Fruit fly (Drosophila melanogaster): ENCODE results near the gene ear.
A peak's percentile ranks its signal among the peaks of the same experiment; 100 is the strongest.

The ear gene

dm6 chr3R:15330472-15330871 lies 9.9 kb downstream of the ear start, which contains the start of gene mRpL9 (continued):
- TF ChIP-seq kah (GFP tag; optimal IDR thresholded peaks at IDR 0.05) (no peak), CG10565 (GFP tag; optimal IDR thresholded peaks at IDR 0.05) (no peak), CG33557 (GFP tag; optimal IDR thresholded peaks at IDR 0.05) (no peak), CG10431 (GFP tag; optimal IDR thresholded peaks at IDR 0.05) (no peak), CG4707 (GFP tag; optimal IDR thresholded peaks at IDR 0.05) (no peak), CG3847 (GFP tag; IDR thresholded peaks at IDR 0.05) (peak; percentile 58), fd102C (GFP tag; optimal IDR thresholded peaks at IDR 0.05) (no peak), Taf1 (GFP tag; IDR thresholded peaks at IDR 0.05) (no peak), unpg (GFP tag; optimal IDR thresholded peaks at IDR 0.05) (no peak), MBD-R2 (GFP tag; IDR thresholded peaks at IDR 0.05) (peak; percentile 86), CG11247 (GFP tag; IDR thresholded peaks at IDR 0.05) (no peak), CG5953 (GFP tag; IDR thresholded peaks at IDR 0.05) (no peak), CG10959 (GFP tag; IDR thresholded peaks at IDR 0.05) (no peak), CG18599 (GFP tag; optimal IDR thresholded peaks at IDR 0.05) (no peak), ttk (GFP tag; IDR thresholded peaks at IDR 0.05) (no peak), CG8388 (GFP tag; optimal IDR thresholded peaks at IDR 0.05) (no peak), maf-S (GFP tag; optimal IDR thresholded peaks at IDR 0.05) (no peak), CG6791 (GFP tag; IDR thresholded peaks at IDR 0.05; ENCODE audit: partially characterized antibody) (no peak), CG8290 (GFP tag; optimal IDR thresholded peaks at IDR 0.05) (no peak), CG8290 (tag; optimal IDR thresholded peaks at IDR 0.05) (no peak), CG12104 (GFP tag; optimal IDR thresholded peaks at IDR 0.05) (no peak), pros (GFP tag; optimal IDR thresholded peaks at IDR 0.05) (no peak), cad (GFP tag; optimal IDR thresholded peaks at IDR 0.05) (no peak), CG18619 (GFP tag; optimal IDR thresholded peaks at IDR 0.05) (no peak), vfl (GFP tag; optimal IDR thresholded peaks at IDR 0.05) (no peak), CG4360 (GFP tag; IDR thresholded peaks at IDR 0.05) (no peak), CG7963 (GFP tag; IDR thresholded peaks at IDR 0.05; ENCODE audit: partially characterized antibody) (no peak), CG34422 (GFP tag; IDR thresholded peaks at IDR 0.05) (no peak), peb (GFP tag; IDR thresholded peaks at IDR 0.05) (no peak), Side (GFP tag; optimal IDR thresholded peaks at IDR 0.05) (no peak), CG9609 (GFP tag; optimal IDR thresholded peaks at IDR 0.05) (no peak), HmgZ (tag; optimal IDR thresholded peaks at IDR 0.05) (peak; percentile 58), CG13894 (tag; optimal IDR thresholded peaks at IDR 0.05) (no peak), CG10267 (tag; optimal IDR thresholded peaks at IDR 0.05) (peak; percentile 47), CG15514 (GFP tag; optimal IDR thresholded peaks at IDR 0.05) (peak; percentile 52), zen2 (GFP tag; IDR thresholded peaks at IDR 0.05; ENCODE audit: partially characterized antibody) (no peak), HLH4C (GFP tag; IDR thresholded peaks at IDR 0.05; ENCODE audit: partially characterized antibody) (0 out of 3 replicates have a peak, but pooled peaks have one; percentile 48), toy (GFP tag; IDR thresholded peaks at IDR 0.05) (no peak), repo (GFP tag; optimal IDR thresholded peaks at IDR 0.05) (no peak), CG2199 (GFP tag; IDR thresholded peaks at IDR 0.05) (no peak), sisA (GFP tag; IDR thresholded peaks at IDR 0.05) (no peak), z (GFP tag; IDR thresholded peaks at IDR 0.05) (no peak), CG15479 (GFP tag; optimal IDR thresholded peaks at IDR 0.05) (no peak), Hsf (GFP tag; optimal IDR thresholded peaks at IDR 0.05) (no peak), CG2678 (tag; optimal IDR thresholded peaks at IDR 0.05) (no peak), scrt (GFP tag; optimal IDR thresholded peaks at IDR 0.05) (no peak), gcm2 (GFP tag; optimal IDR thresholded peaks at IDR 0.05) (no peak), CG2116 (GFP tag; optimal IDR thresholded peaks at IDR 0.05) (peak; percentile 16), CG15601 (tag; optimal IDR thresholded peaks at IDR 0.05) (no peak), CG17359 (tag; optimal IDR thresholded peaks at IDR 0.05) (no peak), CG6272 (GFP tag; IDR thresholded peaks at IDR 0.05) (no peak), sim (GFP tag; IDR thresholded peaks at IDR 0.05) (no peak)
